Worm (Caenorhabditis elegans): ENCODE measurements around the gene nhr-156.

Gene nhr-156

ce11 chrV:3905841-3906240 is at the start of gene nhr-156:
Gene nhr-156 (plus strand): TSS chrV:3906106.
- TF ChIP-seq fax-1 (tag; optimal IDR thresholded peaks at IDR 0.05) (no peak), pros-1 (tag; optimal IDR thresholded peaks at IDR 0.05) (no peak), hlh-13 (GFP tag; optimal IDR thresholded peaks at IDR 0.05) (no peak), mec-3 (tag; optimal IDR thresholded peaks at IDR 0.05; ENCODE audit: borderline replicate concordance) (no peak), ceh-22 (tag; optimal IDR thresholded peaks at IDR 0.05) (no peak), rnt-1 (tag; optimal IDR thresholded peaks at IDR 0.05) (no peak), C08G9.2 (tag; optimal IDR thresholded peaks at IDR 0.05) (no peak), pha-2 (tag; optimal IDR thresholded peaks at IDR 0.05) (no peak), unc-55 (GFP tag; optimal IDR thresholded peaks at IDR 0.05) (no peak), ceh-19 (GFP tag; optimal IDR thresholded peaks at IDR 0.05) (no peak), K02D7.2 (tag; optimal IDR thresholded peaks at IDR 0.05) (no peak), zip-5 (tag; optimal IDR thresholded peaks at IDR 0.05) (no peak), nhr-11 (tag; optimal IDR thresholded peaks at IDR 0.05) (no peak), C38D4.7 (GFP tag; optimal IDR thresholded peaks at IDR 0.05) (no peak), pha-4 (tag; optimal IDR thresholded peaks at IDR 0.05) (no peak), pqm-1 (tag; optimal IDR thresholded peaks at IDR 0.05) (no peak), hlh-8 (tag; optimal IDR thresholded peaks at IDR 0.05) (no peak), pag-3 (tag; optimal IDR thresholded peaks at IDR 0.05; ENCODE audit: borderline replicate concordance) (no peak)

ce11 chrV:3857778-3858177 is 48.1 kb upstream of the nhr-156 start, which contains the start of gene nhr-188:
Gene nhr-188 (minus strand): TSS chrV:3857861.
- no peak for TF ChIP-seq K09A11.1 (tag; optimal IDR thresholded peaks at IDR 0.05; ENCODE audit: insufficient read depth)
- no peak for TF ChIP-seq hlh-30 (tag; optimal IDR thresholded peaks at IDR 0.05; ENCODE audit: insufficient read depth)
- no peak for TF ChIP-seq nhr-11 (tag; optimal IDR thresholded peaks at IDR 0.05)
- no peak for TF ChIP-seq ceh-30 (tag; optimal IDR thresholded peaks at IDR 0.05)
- TF ChIP-seq rnt-1 (tag; optimal IDR thresholded peaks at IDR 0.05), result no peak
- no peak for TF ChIP-seq gmeb-2 (tag; optimal IDR thresholded peaks at IDR 0.05)
- no peak for TF ChIP-seq unc-55 (GFP tag; optimal IDR thresholded peaks at IDR 0.05)
- TF ChIP-seq ceh-22 (tag; optimal IDR thresholded peaks at IDR 0.05), result no peak
- TF ChIP-seq hlh-13 (GFP tag; optimal IDR thresholded peaks at IDR 0.05), result no peak
- TF ChIP-seq F13H6.1 (tag; optimal IDR thresholded peaks at IDR 0.05), result no peak
- TF ChIP-seq pag-3 (tag; optimal IDR thresholded peaks at IDR 0.05; ENCODE audit: borderline replicate concordance), result no peak
- no peak for TF ChIP-seq pha-2 (tag; optimal IDR thresholded peaks at IDR 0.05)
- TF ChIP-seq hlh-8 (tag; optimal IDR thresholded peaks at IDR 0.05), result no peak
- TF ChIP-seq pax-1 (tag; optimal IDR thresholded peaks at IDR 0.05), result no peak
- TF ChIP-seq ahr-1 (tag; optimal IDR thresholded peaks at IDR 0.05), result no peak
- TF ChIP-seq pat-9 (tag; optimal IDR thresholded peaks at IDR 0.05), result no peak
- no peak for TF ChIP-seq odd-2 (tag; optimal IDR thresholded peaks at IDR 0.05)
- TF ChIP-seq unc-42 (tag; optimal IDR thresholded peaks at IDR 0.05), result no peak
- no peak for TF ChIP-seq ceh-34 (tag; optimal IDR thresholded peaks at IDR 0.05)
- TF ChIP-seq ceh-2 (tag; optimal IDR thresholded peaks at IDR 0.05), result no peak

ce11 chrV:3860123-3860522 is 45.8 kb upstream of the nhr-156 start, which contains the start of gene nhr-189:
Gene nhr-189 (minus strand): TSS chrV:3860243.
- TF ChIP-seq fkh-6 (tag; optimal IDR thresholded peaks at IDR 0.05) (no peak), nhr-232 (tag; optimal IDR thresholded peaks at IDR 0.05) (no peak), dve-1 (tag; optimal IDR thresholded peaks at IDR 0.05) (no peak), ceh-45 (GFP tag; IDR thresholded peaks at IDR 0.05) (no peak), ama-1 (optimal IDR thresholded peaks at IDR 0.05) (no peak), nfya-1 (tag; optimal IDR thresholded peaks at IDR 0.05) (no peak), C38D4.7 (GFP tag; optimal IDR thresholded peaks at IDR 0.05) (no peak), hlh-15 (tag; optimal IDR thresholded peaks at IDR 0.05) (no peak), ceh-9 (tag; optimal IDR thresholded peaks at IDR 0.05) (no peak), odd-2 (tag; optimal IDR thresholded peaks at IDR 0.05) (no peak), tbx-7 (tag; optimal IDR thresholded peaks at IDR 0.05) (no peak), pros-1 (tag; optimal IDR thresholded peaks at IDR 0.05) (no peak), hlh-8 (tag; optimal IDR thresholded peaks at IDR 0.05) (no peak)

Data from whole organism, late embryonic.